Worm (Caenorhabditis elegans) whole organism, young adult: ENCODE measurements around the gene str-9.

ENCODE experiments used
- B0035.1 ChIP-seq: sonication (generic microtip); optimal IDR thresholded peaks from 2 replicates; lab custom pipeline; 2016; ENCODE audit warnings: missing genetic modification characterization, mild to moderate bottlenecking, missing compliant biosample characterization, missing genotype, missing genetic modification reagents
- C06A6.2 ChIP-seq: fragments of 200-800 bp; sonication (Bioruptor generic); conservative IDR thresholded peaks from 2 replicates; pipeline ENCODE4 v1.3.6; 2022; ENCODE audit warnings: missing genetic modification characterization, missing compliant biosample characterization
- F22D6.2 ChIP-seq: sonication (generic microtip); optimal IDR thresholded peaks from 2 replicates; lab custom pipeline; 2016; ENCODE audit warnings: mild to moderate bottlenecking, missing genetic modification characterization, missing compliant biosample characterization
- F37B4.10 ChIP-seq: fragments of 200-800 bp; sonication (Bioruptor generic); IDR thresholded peaks from 2 replicates; pipeline ENCODE4 v1.3.6; 2022; ENCODE audit warnings: missing genetic modification characterization, missing compliant biosample characterization
- F39B2.1 ChIP-seq: fragments of 200-800 bp; sonication (Bioruptor generic); IDR thresholded peaks from 2 replicates; pipeline ENCODE4 v1.3.6; 2022; ENCODE audit warnings: missing genetic modification reagents, missing genetic modification characterization, missing compliant biosample characterization
- F49E8.2 ChIP-seq: sonication (generic microtip); optimal IDR thresholded peaks from 3 replicates; lab custom pipeline; 2017; ENCODE audit warnings: missing genetic modification characterization, mild to moderate bottlenecking, missing compliant biosample characterization, antibody characterized with exemption, moderate library complexity; ENCODE audit not compliant: insufficient read depth
- F52B5.7 ChIP-seq: sonication (generic microtip); optimal IDR thresholded peaks from 2 replicates; lab custom pipeline; 2016; ENCODE audit warnings: mild to moderate bottlenecking, missing genetic modification characterization, missing compliant biosample characterization
- F57A8.1 ChIP-seq: fragments of 200-800 bp; sonication (Bioruptor generic); optimal IDR thresholded peaks from 2 replicates; lab custom pipeline; 2018; ENCODE audit warnings: mild to moderate bottlenecking, missing genetic modification characterization, moderate library complexity, missing compliant biosample characterization
- F57C9.4 ChIP-seq: sonication (generic microtip); optimal IDR thresholded peaks from 2 replicates; lab custom pipeline; 2017; ENCODE audit warnings: mild to moderate bottlenecking, missing genetic modification characterization, missing compliant biosample characterization
- K11D2.4 ChIP-seq: fragments of 200-800 bp; sonication (Bioruptor generic); IDR thresholded peaks from 2 replicates; pipeline ENCODE4 v1.3.6; 2022; ENCODE audit warnings: missing genetic modification reagents, missing genetic modification characterization, missing compliant biosample characterization
- K12H6.12 ChIP-seq: fragments of 200-800 bp; sonication (Bioruptor generic); optimal IDR thresholded peaks from 2 replicates; lab custom pipeline; 2018; ENCODE audit warnings: mild to moderate bottlenecking, missing genetic modification characterization, missing compliant biosample characterization
- Y53G8AR.9 ChIP-seq: fragments of 200-800 bp; sonication (Bioruptor generic); conservative IDR thresholded peaks from 2 replicates; pipeline ENCODE4 v1.3.6; 2022; ENCODE audit warnings: missing genetic modification reagents, missing genetic modification characterization, missing compliant biosample characterization
- ZK185.1 ChIP-seq: sonication (generic microtip); optimal IDR thresholded peaks from 2 replicates; lab custom pipeline; 2016; ENCODE audit warnings: mild to moderate bottlenecking, missing genetic modification characterization, missing compliant biosample characterization; ENCODE audit not compliant: poor library complexity, severe bottlenecking
- atf-7 ChIP-seq: sonication (generic microtip); optimal IDR thresholded peaks from 2 replicates; lab custom pipeline; 2017; ENCODE audit warnings: mild to moderate bottlenecking, missing genetic modification characterization, missing compliant biosample characterization
- ceh-79 ChIP-seq: sonication (generic microtip); optimal IDR thresholded peaks from 2 replicates; lab custom pipeline; 2017; ENCODE audit warnings: mild to moderate bottlenecking, missing genetic modification characterization, missing compliant biosample characterization
- ceh-91 ChIP-seq: fragments of 200-800 bp; sonication (Bioruptor generic); IDR thresholded peaks from 2 replicates; pipeline ENCODE4 v1.3.6; 2022; ENCODE audit warnings: missing genetic modification reagents, missing genetic modification characterization, missing compliant biosample characterization
- dpff-1 ChIP-seq: sonication (generic microtip); optimal IDR thresholded peaks from 2 replicates; lab custom pipeline; 2017; ENCODE audit warnings: mild to moderate bottlenecking, missing genetic modification characterization, missing compliant biosample characterization
- efl-1 ChIP-seq: fragments of 150-350 bp; optimal IDR thresholded peaks from 2 replicates; lab custom pipeline; 2014; ENCODE audit warnings: missing biosample characterization, missing genetic modification reagents, missing genetic modification characterization
- egrh-3 ChIP-seq: fragments of 200-800 bp; sonication (Bioruptor generic); IDR thresholded peaks from 2 replicates; pipeline ENCODE4 v1.3.6; 2022; ENCODE audit warnings: missing genetic modification reagents, missing genetic modification characterization, missing compliant biosample characterization
- ekl-4 ChIP-seq: fragments of 200-800 bp; sonication (Bioruptor generic); IDR thresholded peaks from 2 replicates; pipeline ENCODE4 v1.3.6; 2022; ENCODE audit warnings: missing genetic modification reagents, missing genetic modification characterization, missing compliant biosample characterization
- ets-4 ChIP-seq: fragments of 200-800 bp; sonication (Bioruptor generic); optimal IDR thresholded peaks from 2 replicates; lab custom pipeline; 2018; ENCODE audit warnings: mild to moderate bottlenecking, missing genetic modification characterization, missing compliant biosample characterization
- gei-17 ChIP-seq: fragments of 200-800 bp; sonication (Bioruptor generic); optimal IDR thresholded peaks from 2 replicates; lab custom pipeline; 2018; ENCODE audit warnings: mild to moderate bottlenecking, missing genetic modification characterization, missing compliant biosample characterization
- hlh-12 ChIP-seq: sonication (generic microtip); optimal IDR thresholded peaks from 2 replicates; lab custom pipeline; 2016; ENCODE audit warnings: missing genetic modification characterization, missing compliant biosample characterization
- hmg-1.2 ChIP-seq: fragments of 200-800 bp; sonication (Bioruptor generic); IDR thresholded peaks from 2 replicates; pipeline ENCODE4 v1.3.6; 2022; ENCODE audit warnings: missing genetic modification reagents, missing genetic modification characterization, missing compliant biosample characterization
- lag-1 ChIP-seq: fragments of 200-800 bp; sonication (Bioruptor generic); IDR thresholded peaks from 2 replicates; pipeline ENCODE4 v1.3.6; 2022; ENCODE audit warnings: missing genetic modification reagents, missing genetic modification characterization, missing compliant biosample characterization
- let-607 ChIP-seq, 2 experiments: fragments of 200-800 bp in 1 of 2; sonication (Bioruptor generic) in 1 of 2; sonication (generic microtip) in 1 of 2; optimal IDR thresholded peaks; 2 replicates each; lab custom pipeline; 2016 to 2018; ENCODE audit warnings: mild to moderate bottlenecking in 2 of 2, missing compliant biosample characterization in 2 of 2, missing genetic modification characterization in 2 of 2, moderate library complexity in 2 of 2, missing genotype in 1 of 2
- lin-35 ChIP-seq, 3 experiments: fragments of 150-350 bp in 2 of 3; sonication (generic microtip) in 1 of 3; optimal IDR thresholded peaks; 2 replicates each; lab custom pipeline; 2014 to 2018; ENCODE audit warnings: missing biosample characterization in 3 of 3, missing genetic modification characterization in 3 of 3, missing genetic modification reagents in 3 of 3
- lin-54 ChIP-seq: fragments of 200-800 bp; sonication (Bioruptor generic); optimal IDR thresholded peaks from 2 replicates; lab custom pipeline; 2018; ENCODE audit warnings: mild to moderate bottlenecking, missing genetic modification characterization, missing compliant biosample characterization
- lsy-27 ChIP-seq: sonication (generic microtip); optimal IDR thresholded peaks from 2 replicates; lab custom pipeline; 2017; ENCODE audit warnings: missing genetic modification characterization, mild to moderate bottlenecking, missing compliant biosample characterization, antibody characterized with exemption, missing genotype, borderline replicate concordance; ENCODE audit not compliant: insufficient read depth
- madf-6 ChIP-seq: fragments of 200-800 bp; sonication (Bioruptor generic); IDR thresholded peaks from 2 replicates; pipeline ENCODE4 v1.3.6; 2022; ENCODE audit warnings: missing genetic modification reagents, missing genetic modification characterization, missing compliant biosample characterization
- madf-8 ChIP-seq: fragments of 200-800 bp; sonication (Bioruptor generic); conservative IDR thresholded peaks from 2 replicates; pipeline ENCODE4 v1.3.6; 2022; ENCODE audit warnings: missing genetic modification reagents, missing genetic modification characterization, missing compliant biosample characterization
- pha-4 ChIP-seq: fragments of 150-350 bp; sonication (generic microtip); optimal IDR thresholded peaks from 2 replicates; lab custom pipeline; 2014; ENCODE audit warnings: missing biosample characterization, missing genetic modification reagents, missing genetic modification characterization
- sea-2 ChIP-seq: fragments of 200-800 bp; sonication (Bioruptor generic); IDR thresholded peaks from 2 replicates; pipeline ENCODE4 v1.3.6; 2022; ENCODE audit warnings: missing genetic modification characterization, missing compliant biosample characterization
- somi-1 ChIP-seq: fragments of 200-800 bp; sonication (Bioruptor generic); optimal IDR thresholded peaks from 2 replicates; lab custom pipeline; 2018; ENCODE audit warnings: mild to moderate bottlenecking, missing genetic modification characterization, missing compliant biosample characterization
- tbp1 ChIP-seq: fragments of 200-800 bp; sonication (Bioruptor generic); optimal IDR thresholded peaks from 2 replicates; lab custom pipeline; 2018; ENCODE audit warnings: mild to moderate bottlenecking, missing genetic modification characterization, missing compliant biosample characterization
- unc-130 ChIP-seq: sonication (generic microtip); optimal IDR thresholded peaks from 2 replicates; lab custom pipeline; 2016; ENCODE audit warnings: missing genetic modification reagents, missing genetic modification characterization, missing compliant biosample characterization
- ztf-22 ChIP-seq: fragments of 200-800 bp; sonication (Bioruptor generic); optimal IDR thresholded peaks from 2 replicates; lab custom pipeline; 2018; ENCODE audit warnings: mild to moderate bottlenecking, missing genetic modification characterization, moderate library complexity, missing compliant biosample characterization

The str-9 gene

ce11 chrV:15758449-15758848 lies at the start of gene str-9:
TSS of gene str-9 (plus strand) at chrV:15758749.
- no peak for TF ChIP-seq ekl-4 (GFP tag; lab: Robert Waterston, UW)
- no peak for TF ChIP-seq F57A8.1 (GFP tag; lab: Kevin White, UChicago)
- TF ChIP-seq K11D2.4: no peak
- TF ChIP-seq tbp1 (GFP tag; lab: Kevin White, UChicago): no peak
- no peak for TF ChIP-seq madf-6 (GFP tag; lab: Robert Waterston, UW)
- TF ChIP-seq let-607 (tag; optimal IDR thresholded peaks at IDR 0.05; lab: Kevin White, UChicago): no peak
- TF ChIP-seq hlh-12 (tag; lab: Kevin White, UChicago): no peak
- no peak for TF ChIP-seq K12H6.12 (tag; lab: Kevin White, UChicago)
- TF ChIP-seq egrh-3 (GFP tag; lab: Robert Waterston, UW): no peak
- no peak for TF ChIP-seq F22D6.2 (tag; lab: Kevin White, UChicago)
- TF ChIP-seq gei-17 (GFP tag; lab: Kevin White, UChicago): no peak
- TF ChIP-seq atf-7 (tag; lab: Kevin White, UChicago): no peak
- no peak for TF ChIP-seq B0035.1 (tag; lab: Kevin White, UChicago)

DNA sequence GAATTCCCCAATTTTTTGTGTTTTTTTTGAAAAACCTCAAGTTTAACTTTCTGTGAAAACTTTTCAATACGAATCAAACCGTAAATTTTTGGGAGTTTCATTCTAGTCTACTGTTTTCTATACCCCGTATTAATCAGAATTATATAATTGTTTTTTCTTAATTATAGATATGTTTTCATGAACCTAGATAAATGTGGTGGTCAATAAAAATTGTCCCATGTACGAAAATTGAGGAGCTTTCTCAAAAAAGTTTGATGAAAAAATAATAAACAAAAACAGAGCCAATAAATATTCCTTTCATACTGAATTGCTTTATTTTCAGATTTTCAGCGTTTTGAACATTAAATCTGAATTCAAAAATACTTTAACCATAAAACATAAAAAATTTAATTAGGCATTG lies 48.1 kb upstream of the str-9 start, which contains the start of gene Y6E2A.1:
TSS of gene Y6E2A.1 (minus strand) at position 101 of the 400 bp plus-strand sequence.
- TF ChIP-seq tbp1 (GFP tag; lab: Kevin White, UChicago): no peak
- no peak for TF ChIP-seq lin-54 (GFP tag; lab: Kevin White, UChicago)
- TF ChIP-seq F52B5.7: no peak
- TF ChIP-seq Y53G8AR.9 (GFP tag; lab: Robert Waterston, UW): no peak
- TF ChIP-seq F37B4.10 (GFP tag; lab: Robert Waterston, UW): no peak
- TF ChIP-seq dpff-1: no peak
- TF ChIP-seq hmg-1.2: no peak
- TF ChIP-seq madf-8 (GFP tag; lab: Robert Waterston, UW): no peak
- TF ChIP-seq F39B2.1 (GFP tag; lab: Robert Waterston, UW): no peak
- no peak for TF ChIP-seq pha-4 (tag; lab: Kevin White, UChicago)
- TF ChIP-seq ets-4 (GFP tag; lab: Kevin White, UChicago): no peak
- TF ChIP-seq lsy-27 (tag; lab: Kevin White, UChicago): no peak
- TF ChIP-seq unc-130 (GFP tag; lab: Kevin White, UChicago): no peak
- TF ChIP-seq somi-1 (GFP tag; lab: Kevin White, UChicago): no peak
- no peak for TF ChIP-seq atf-7 (tag; lab: Kevin White, UChicago)
- no peak for TF ChIP-seq K11D2.4
- TF ChIP-seq F57C9.4 (tag; lab: Kevin White, UChicago): no peak
- no peak for TF ChIP-seq ztf-22 (GFP tag; lab: Kevin White, UChicago)

DNA sequence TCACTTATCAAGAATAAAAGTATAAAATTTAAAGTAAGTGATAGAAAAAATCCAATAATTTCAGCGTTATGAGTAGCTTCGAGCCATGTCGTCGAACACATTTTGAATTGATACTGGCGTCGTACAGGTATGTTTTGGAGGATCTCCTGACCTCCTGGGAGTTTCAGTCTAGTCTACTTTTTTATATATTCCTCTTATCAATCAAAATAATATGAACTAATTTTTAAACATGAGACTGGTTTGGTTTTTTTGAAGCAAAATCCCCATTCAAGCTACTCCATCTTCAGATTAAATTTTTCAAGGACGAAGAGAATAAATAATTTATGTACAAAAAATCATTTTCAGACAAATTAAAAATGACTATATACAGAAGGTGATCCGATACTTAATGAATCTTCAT lies 46.7 kb upstream of the str-9 start, which contains the start of gene str-101:
TSS of gene str-101 (minus strand) at position 101 of the 400 bp plus-strand sequence.
- TF ChIP-seq ceh-79 (tag; lab: Kevin White, UChicago): no peak
- no peak for TF ChIP-seq sea-2 (GFP tag; lab: Robert Waterston, UW)
- TF ChIP-seq C06A6.2 (GFP tag; lab: Robert Waterston, UW): no peak
- no peak for TF ChIP-seq lin-35 (GFP tag; optimal IDR thresholded peaks at IDR 0.05; lab: Kevin White, UChicago)
- TF ChIP-seq F49E8.2: no peak
- no peak for TF ChIP-seq ZK185.1
- no peak for TF ChIP-seq efl-1 (GFP tag; lab: Kevin White, UChicago)
- no peak for TF ChIP-seq ets-4 (GFP tag; lab: Kevin White, UChicago)
- TF ChIP-seq ceh-91 (GFP tag; lab: Robert Waterston, UW): no peak
- TF ChIP-seq lag-1 (GFP tag; lab: Robert Waterston, UW): no peak
- TF ChIP-seq, all 124 proteins: peak for 0
